Fruit fly (Drosophila melanogaster): ENCODE results near the gene CG13101.
A peak's percentile ranks its signal among the peaks of the same experiment; 100 is the strongest.

The CG13101 gene

dm6 chr2L:8959001-8959461 lies 25.6 kb downstream of the CG13101 start, which contains the start of gene CG31886:
TSS of gene CG31886 (minus strand) at chr2L:8959051.
- TF ChIP-seq CrebB (tag; optimal IDR thresholded peaks at IDR 0.05) (no peak), D19A (tag; optimal IDR thresholded peaks at IDR 0.05) (no peak), peb (GFP tag; IDR thresholded peaks at IDR 0.05) (no peak), CG15269 (tag; optimal IDR thresholded peaks at IDR 0.05) (no peak), CG8924 (tag; optimal IDR thresholded peaks at IDR 0.05) (no peak), sob (GFP tag; IDR thresholded peaks at IDR 0.05) (no peak; the same call in 1 of the 2 replicates), Abd-B (GFP tag; optimal IDR thresholded peaks at IDR 0.05) (no peak), jigr1 (GFP tag; IDR thresholded peaks at IDR 0.05) (no peak), Dbx (GFP tag; IDR thresholded peaks at IDR 0.05) (no peak), salm (tag; optimal IDR thresholded peaks at IDR 0.05) (no peak), sr (GFP tag; IDR thresholded peaks at IDR 0.05) (no peak), CG5953 (GFP tag; IDR thresholded peaks at IDR 0.05) (no peak), Sry-δ (GFP tag; optimal IDR thresholded peaks at IDR 0.05) (no peak), CG17912 (GFP tag; optimal IDR thresholded peaks at IDR 0.05) (no peak), CG33557 (GFP tag; optimal IDR thresholded peaks at IDR 0.05) (no peak), slp2 (GFP tag; optimal IDR thresholded peaks at IDR 0.05) (no peak), Bgb (GFP tag; IDR thresholded peaks at IDR 0.05; ENCODE audit: partially characterized antibody) (no peak), Trl (optimal IDR thresholded peaks at IDR 0.05) (no peak), Trl (GFP tag; optimal IDR thresholded peaks at IDR 0.05) (no peak), so (GFP tag; IDR thresholded peaks at IDR 0.05) (no peak), row (GFP tag; IDR thresholded peaks at IDR 0.05) (no peak; the same call in 1 of the 3 replicates), Oli (tag; optimal IDR thresholded peaks at IDR 0.05) (peak; percentile 7), CG7839 (tag; optimal IDR thresholded peaks at IDR 0.05) (no peak), zfh1 (GFP tag; IDR thresholded peaks at IDR 0.05) (peak; percentile 58; the same call in 2 of the 3 replicates), CG14441 (GFP tag; IDR thresholded peaks at IDR 0.05) (peak; percentile 32; the same call in 1 of the 2 replicates), CG4360 (GFP tag; IDR thresholded peaks at IDR 0.05) (no peak), CG16779 (GFP tag; IDR thresholded peaks at IDR 0.05) (no peak), CG14860 (GFP tag; IDR thresholded peaks at IDR 0.05; ENCODE audit: partially characterized antibody) (no peak), Dek (tag; optimal IDR thresholded peaks at IDR 0.05) (peak; percentile 8), gro (GFP tag; optimal IDR thresholded peaks at IDR 0.05) (no peak), CG12104 (GFP tag; optimal IDR thresholded peaks at IDR 0.05) (no peak), Vsx1 (GFP tag; optimal IDR thresholded peaks at IDR 0.05) (no peak), fd102C (GFP tag; optimal IDR thresholded peaks at IDR 0.05) (no peak), CG4730 (GFP tag; IDR thresholded peaks at IDR 0.05) (peak; percentile 38; the same call in 1 of the 2 replicates), kay (GFP tag; optimal IDR thresholded peaks at IDR 0.05) (no peak), sim (GFP tag; IDR thresholded peaks at IDR 0.05) (no peak), CG4404 (GFP tag; IDR thresholded peaks at IDR 0.05) (no peak; the same call in 1 of the 2 replicates), CG1832 (GFP tag; optimal IDR thresholded peaks at IDR 0.05) (no peak), hb (GFP tag; IDR thresholded peaks at IDR 0.05; ENCODE audit: partially characterized antibody) (no peak), odd (GFP tag; optimal IDR thresholded peaks at IDR 0.05) (no peak), CG10543 (GFP tag; optimal IDR thresholded peaks at IDR 0.05) (no peak), tin (GFP tag; optimal IDR thresholded peaks at IDR 0.05) (peak; percentile 4), CG8765 (GFP tag; IDR thresholded peaks at IDR 0.05) (no peak), CG32767 (GFP tag; IDR thresholded peaks at IDR 0.05) (0 out of 2 replicates have a peak, but pooled peaks have one; percentile 51), zen2 (GFP tag; IDR thresholded peaks at IDR 0.05; ENCODE audit: partially characterized antibody) (no peak), bab2 (GFP tag; optimal IDR thresholded peaks at IDR 0.05) (no peak), pum (GFP tag; optimal IDR thresholded peaks at IDR 0.05) (no peak), nerfin-2 (GFP tag; IDR thresholded peaks at IDR 0.05; ENCODE audit: partially characterized antibody) (no peak), Dip3 (GFP tag; optimal IDR thresholded peaks at IDR 0.05) (no peak), HLH54F (GFP tag; optimal IDR thresholded peaks at IDR 0.05) (no peak), Hmx (GFP tag; optimal IDR thresholded peaks at IDR 0.05) (no peak), tup (GFP tag; optimal IDR thresholded peaks at IDR 0.05) (no peak)
